Fruit fly (Drosophila melanogaster) whole organism, wandering third instar larva: Measurements from ENCODE around the gene CG14546.

Experiments used
- Dif ChIP-seq: fragments of 200-275, 200-300 bp; sonication (Bioruptor generic); optimal IDR thresholded peaks from 2 replicates; lab custom pipeline; 2018; ENCODE audit warnings: missing biosample characterization, missing genetic modification characterization; ENCODE audit not compliant: partially characterized antibody
- fru ChIP-seq: fragments of 200-800 bp; sonication (Bioruptor generic); optimal IDR thresholded peaks from 3 replicates; lab custom pipeline; 2016; ENCODE audit warnings: missing biosample characterization, mild to moderate bottlenecking, missing genetic modification characterization
- lola ChIP-seq: fragments of >200 bp; optimal IDR thresholded peaks from 2 replicates; lab custom pipeline; 2017; ENCODE audit warnings: missing biosample characterization, missing genetic modification characterization

DNA sequence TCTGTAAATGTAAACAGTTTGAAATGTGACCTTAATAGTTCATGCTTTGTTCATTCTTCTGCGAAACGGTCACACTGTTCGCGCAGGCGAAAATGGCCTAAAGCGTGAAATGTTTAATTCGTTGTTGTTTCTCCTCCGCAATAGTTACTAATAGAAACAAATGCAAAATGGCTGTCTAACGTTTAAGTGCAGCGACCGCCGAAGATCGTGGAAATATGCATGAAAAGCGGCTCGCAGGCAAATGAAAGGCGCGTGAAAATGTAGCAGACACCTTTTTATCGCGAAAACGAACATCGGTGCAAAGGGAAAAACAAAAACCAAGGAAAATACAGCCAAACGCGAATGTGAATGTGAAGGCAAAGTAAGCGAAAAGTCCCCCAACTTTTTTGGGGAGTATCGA is 40.5 kb downstream of the CG14546 start, which contains the start of gene SppL:
- no peak for TF ChIP-seq Dif (GFP tag; lab: Kevin White, UChicago)
- TF ChIP-seq fru (GFP tag; lab: Kevin White, UChicago): no peak
- no peak for TF ChIP-seq lola (GFP tag; lab: Kevin White, UChicago)
